Fruit fly (Drosophila melanogaster) whole organism, embryonic: ENCODE data around the gene CG32388.
A peak's percentile ranks its signal among the peaks of the same experiment; 100 is the strongest.

ENCODE experiments used
- Bteb2 ChIP-seq: fragments of 200-800 bp; sonication (Bioruptor generic); optimal IDR thresholded peaks from 2 replicates; lab custom pipeline; 2016; ENCODE audit warnings: missing biosample characterization, missing genetic modification characterization
- CG11560 ChIP-seq: fragments of 200-800 bp; sonication (Bioruptor generic); IDR thresholded peaks from 3 replicates; pipeline ENCODE4 v1.3.6; 2022; ENCODE audit warnings: missing biosample characterization, missing genetic modification characterization
- CG12299 ChIP-seq: fragments of 200-800 bp; sonication (Bioruptor generic); optimal IDR thresholded peaks from 2 replicates; lab custom pipeline; 2018; ENCODE audit warnings: missing biosample characterization, mild to moderate bottlenecking, missing genetic modification characterization
- CG14441 ChIP-seq: fragments of 200-800 bp; sonication (Bioruptor generic); IDR thresholded peaks from 2 replicates; pipeline ENCODE4 v1.3.6; 2022; ENCODE audit warnings: missing biosample characterization, missing genetic modification characterization
- CG14860 ChIP-seq: fragments of 200-800 bp; sonication (Bioruptor generic); IDR thresholded peaks from 3 replicates; pipeline ENCODE4 v1.3.6; 2022; ENCODE audit warnings: missing biosample characterization, missing genetic modification characterization; ENCODE audit not compliant: partially characterized antibody
- CG17829 ChIP-seq: fragments of 200-800 bp; optimal IDR thresholded peaks from 2 replicates; lab custom pipeline; 2019; ENCODE audit warnings: missing biosample characterization, mild to moderate bottlenecking, missing genetic modification characterization, moderate library complexity
- CG17912 ChIP-seq: fragments of 200-800 bp; sonication (Bioruptor generic); optimal IDR thresholded peaks from 2 replicates; lab custom pipeline; 2018; ENCODE audit warnings: missing biosample characterization, mild to moderate bottlenecking, missing genetic modification characterization
- CG18619 ChIP-seq: fragments of 200-800 bp; sonication (Bioruptor generic); optimal IDR thresholded peaks from 3 replicates; lab custom pipeline; 2017; ENCODE audit warnings: missing biosample characterization, mild to moderate bottlenecking, missing genetic modification characterization
- CG32767 ChIP-seq: fragments of 200-800 bp; sonication (Bioruptor generic); IDR thresholded peaks from 2 replicates; pipeline ENCODE4 v1.3.6; 2022; ENCODE audit warnings: missing biosample characterization, missing genetic modification characterization
- CG34376 ChIP-seq: fragments of 200-800 bp; sonication (Bioruptor generic); optimal IDR thresholded peaks from 2 replicates; lab custom pipeline; 2018; ENCODE audit warnings: missing biosample characterization, mild to moderate bottlenecking, missing genetic modification characterization
- CG4707 ChIP-seq: fragments of 200-800 bp; sonication (Bioruptor generic); optimal IDR thresholded peaks from 2 replicates; lab custom pipeline; 2018; ENCODE audit warnings: missing biosample characterization, mild to moderate bottlenecking, missing genetic modification characterization, moderate library complexity
- CG5953 ChIP-seq: fragments of 200-800 bp; sonication (Bioruptor generic); IDR thresholded peaks from 2 replicates; pipeline ENCODE4 v1.3.6; 2022; ENCODE audit warnings: missing biosample characterization, missing genetic modification characterization
- CG7357 ChIP-seq: fragments of 200-800 bp; sonication (Bioruptor generic); IDR thresholded peaks from 3 replicates; pipeline ENCODE4 v1.3.6; 2022; ENCODE audit warnings: missing biosample characterization, missing genetic modification characterization
- CG7372 ChIP-seq: fragments of 200-800 bp; sonication (Bioruptor generic); IDR thresholded peaks from 2 replicates; pipeline ENCODE4 v1.3.6; 2022; ENCODE audit warnings: missing biosample characterization, missing genetic modification characterization
- CG9609 ChIP-seq: fragments of 200-800 bp; sonication (Bioruptor generic); optimal IDR thresholded peaks from 3 replicates; lab custom pipeline; 2016; ENCODE audit warnings: missing biosample characterization, missing genetic modification characterization
- CG9932 ChIP-seq: fragments of 200-800 bp; sonication (Bioruptor generic); IDR thresholded peaks from 2 replicates; pipeline ENCODE4 v1.3.6; 2022; ENCODE audit warnings: missing biosample characterization, missing genetic modification characterization
- D19B ChIP-seq: fragments of 200-800 bp; sonication (Bioruptor generic); optimal IDR thresholded peaks from 2 replicates; lab custom pipeline; 2017; ENCODE audit warnings: missing biosample characterization, mild to moderate bottlenecking, missing genetic modification characterization
- Fer2 ChIP-seq: fragments of 200-800 bp; sonication (Bioruptor generic); optimal IDR thresholded peaks from 2 replicates; lab custom pipeline; 2018; ENCODE audit warnings: missing biosample characterization, mild to moderate bottlenecking, missing genetic modification characterization, moderate library complexity
- GATAe ChIP-seq: fragments of 200-800 bp; sonication (Bioruptor generic); conservative IDR thresholded peaks from 2 replicates; pipeline ENCODE4 v1.3.6; 2022; ENCODE audit warnings: missing biosample characterization, missing genetic modification characterization
- HLH3B ChIP-seq: fragments of 200-800 bp; sonication (Bioruptor generic); IDR thresholded peaks from 2 replicates; pipeline ENCODE4 v1.3.6; 2022; ENCODE audit warnings: missing biosample characterization, missing genetic modification characterization
- Hr51 ChIP-seq, 2 experiments: fragments of 200-800 bp; sonication (Bioruptor generic); optimal IDR thresholded peaks; 2 replicates in 1 of 2; 3 replicates in 1 of 2; lab custom pipeline; 2016 to 2018; ENCODE audit warnings: missing biosample characterization in 2 of 2, missing genetic modification characterization in 2 of 2, mild to moderate bottlenecking in 1 of 2, moderate library complexity in 1 of 2
- MBD-R2 ChIP-seq: fragments of 200-800 bp; sonication (Bioruptor generic); IDR thresholded peaks from 2 replicates; pipeline ENCODE4 v1.3.6; 2022; ENCODE audit warnings: missing biosample characterization, missing genetic modification characterization
- Med ChIP-seq: fragments of 200-800 bp; sonication (Bioruptor generic); peaks from one replicate; lab custom pipeline; 2016; ENCODE audit warnings: missing biosample characterization, missing genetic modification characterization, mild to moderate bottlenecking, inconsistent platforms, moderate library complexity
- Nf-YC ChIP-seq: fragments of 200-800 bp; optimal IDR thresholded peaks from 3 replicates; lab custom pipeline; 2019; ENCODE audit warnings: missing biosample characterization, mild to moderate bottlenecking, missing genetic modification characterization, moderate library complexity
- Pdp1 ChIP-seq, 2 experiments: fragments of 200-800 bp; sonication (Bioruptor generic); optimal IDR thresholded peaks; 3 replicates each; lab custom pipeline; 2016; ENCODE audit warnings: missing biosample characterization in 2 of 2, missing genetic modification characterization in 2 of 2, mild to moderate bottlenecking in 1 of 2, moderate library complexity in 1 of 2
- Poxn ChIP-seq: fragments of 200-800 bp; sonication (Bioruptor generic); IDR thresholded peaks from 2 replicates; pipeline ENCODE4 v1.3.6; 2022; ENCODE audit warnings: missing biosample characterization, missing genetic modification characterization
- ac ChIP-seq: fragments of 200-800 bp; sonication (Bioruptor generic); optimal IDR thresholded peaks from 3 replicates; lab custom pipeline; 2017; ENCODE audit warnings: missing biosample characterization, mild to moderate bottlenecking, missing genetic modification characterization
- ase ChIP-seq: fragments of 200-800 bp; sonication (Bioruptor generic); IDR thresholded peaks from 3 replicates; pipeline ENCODE4 v1.3.6; 2022; ENCODE audit warnings: missing biosample characterization, missing genetic modification characterization
- bowl ChIP-seq: fragments of 200-800 bp; sonication (Bioruptor generic); IDR thresholded peaks from 2 replicates; pipeline ENCODE4 v1.3.6; 2022; ENCODE audit warnings: missing biosample characterization, missing genetic modification characterization
- cas ChIP-seq: fragments of 200-800 bp; sonication (Bioruptor generic); IDR thresholded peaks from 2 replicates; pipeline ENCODE4 v1.3.6; 2022; ENCODE audit warnings: missing biosample characterization, missing genetic modification characterization
- caup ChIP-seq: fragments of 200-800 bp; sonication (Bioruptor generic); optimal IDR thresholded peaks from 3 replicates; lab custom pipeline; 2017; ENCODE audit warnings: missing biosample characterization, mild to moderate bottlenecking, missing genetic modification characterization, moderate library complexity; ENCODE audit not compliant: severe bottlenecking
- crc ChIP-seq: fragments of 200-800 bp; sonication (Bioruptor generic); optimal IDR thresholded peaks from 2 replicates; lab custom pipeline; 2016; ENCODE audit warnings: missing biosample characterization, missing genetic modification characterization
- crol ChIP-seq: fragments of 200-800 bp; sonication (Bioruptor generic); IDR thresholded peaks from 2 replicates; pipeline ENCODE4 v1.3.6; 2022; ENCODE audit warnings: missing biosample characterization, missing genetic modification characterization
- cwo ChIP-seq: fragments of 200-800 bp; sonication (Bioruptor generic); optimal IDR thresholded peaks from 3 replicates; lab custom pipeline; 2017; ENCODE audit warnings: missing biosample characterization, missing genetic modification characterization, mild to moderate bottlenecking, moderate library complexity, missing genetic modification reagents
- dm ChIP-seq: fragments of 200-800 bp; sonication (Bioruptor generic); optimal IDR thresholded peaks from 3 replicates; lab custom pipeline; 2016; ENCODE audit warnings: missing biosample characterization, missing genetic modification characterization
- exex ChIP-seq: fragments of 200-800 bp; sonication (Bioruptor generic); optimal IDR thresholded peaks from 4 replicates; lab custom pipeline; 2018; ENCODE audit warnings: missing biosample characterization, mild to moderate bottlenecking, missing genetic modification characterization, moderate library complexity
- klu ChIP-seq: fragments of 200-800 bp; sonication (Bioruptor generic); IDR thresholded peaks from 2 replicates; pipeline ENCODE4 v1.3.6; 2022; ENCODE audit warnings: missing biosample characterization, missing genetic modification characterization
- mirr ChIP-seq: fragments of 200-800 bp; sonication (Bioruptor generic); optimal IDR thresholded peaks from 3 replicates; lab custom pipeline; 2018; ENCODE audit warnings: missing biosample characterization, mild to moderate bottlenecking, missing genetic modification characterization
- otp ChIP-seq: fragments of 200-800 bp; sonication (Bioruptor generic); IDR thresholded peaks from 3 replicates; pipeline ENCODE4, ENCODE4 v1.3.6; 2022; ENCODE audit warnings: missing biosample characterization, missing genetic modification characterization
- repo ChIP-seq: fragments of 200-800 bp; sonication (Bioruptor generic); optimal IDR thresholded peaks from 2 replicates; lab custom pipeline; 2016; ENCODE audit warnings: missing biosample characterization, missing genetic modification characterization
- rib ChIP-seq: fragments of 200-800 bp; sonication (Bioruptor generic); IDR thresholded peaks from 2 replicates; pipeline ENCODE4 v1.3.6; 2022; ENCODE audit warnings: missing biosample characterization, missing genetic modification characterization
- sc ChIP-seq, 3 experiments: fragments of >200 bp in 2 of 3; fragments of 200-800 bp in 1 of 3; sonication (Bioruptor generic) in 1 of 3; optimal IDR thresholded peaks; 2 replicates in 2 of 3; 3 replicates in 1 of 3; lab custom pipeline; 2017; ENCODE audit warnings: mild to moderate bottlenecking in 1 of 3, missing biosample characterization in 1 of 3, missing genetic modification characterization in 1 of 3, missing genetic modification reagents in 1 of 3
- sens ChIP-seq: fragments of 200-800 bp; sonication (Bioruptor generic); peaks from one replicate; lab custom pipeline; 2016; ENCODE audit warnings: missing biosample characterization, missing genetic modification characterization
- so ChIP-seq: fragments of 200-800 bp; sonication (Bioruptor generic); IDR thresholded peaks from 3 replicates; pipeline ENCODE4 v1.3.6; 2022; ENCODE audit warnings: missing biosample characterization, missing genetic modification characterization
- sug ChIP-seq: fragments of 200-800 bp; optimal IDR thresholded peaks from 2 replicates; lab custom pipeline; 2019; ENCODE audit warnings: missing biosample characterization, mild to moderate bottlenecking, missing genetic modification characterization, moderate library complexity
- yki ChIP-seq: fragments of >200 bp; optimal IDR thresholded peaks from 3 replicates; lab custom pipeline; 2018
- zf30C ChIP-seq: fragments of 200-800 bp; sonication (Bioruptor generic); optimal IDR thresholded peaks from 3 replicates; lab custom pipeline; 2018; ENCODE audit warnings: missing biosample characterization, mild to moderate bottlenecking, missing genetic modification characterization

Gene CG32388

DNA sequence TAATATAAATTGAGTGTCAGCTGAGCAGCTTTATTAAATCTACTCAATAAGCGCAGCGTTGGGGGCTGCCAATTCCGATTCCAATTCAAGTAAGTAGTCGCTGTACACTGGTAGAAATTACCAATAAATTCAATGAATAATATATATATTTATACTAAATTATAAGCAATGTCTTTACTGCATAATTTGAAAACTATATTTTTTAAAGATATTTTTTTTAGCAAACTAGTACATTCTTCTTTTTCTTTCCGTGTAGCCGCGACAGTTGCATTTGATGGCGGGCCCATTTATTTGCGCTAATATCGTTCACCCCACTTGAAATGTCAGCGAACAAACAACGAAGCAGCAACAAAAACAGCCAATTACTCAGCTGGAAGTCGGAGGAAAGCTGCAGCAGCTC lies 7.0 kb downstream of the CG32388 start (continued):
- TF ChIP-seq zf30C (GFP tag; lab: Kevin White, UChicago), result peak; percentile 36
- TF ChIP-seq ase (GFP tag; lab: Robert Waterston, UW), result no peak
- peak; percentile 43 for TF ChIP-seq cwo (GFP tag; lab: Kevin White, UChicago)
- no peak for TF ChIP-seq Bteb2 (GFP tag; lab: Kevin White, UChicago)
- peak; percentile 74; the same call in 2 of the 3 replicates for TF ChIP-seq so (GFP tag; lab: Robert Waterston, UW)
- TF ChIP-seq dm (GFP tag; lab: Kevin White, UChicago), result no peak
- TF ChIP-seq CG11560 (tag; lab: Robert Waterston, UW), result no peak
- TF ChIP-seq sc (optimal IDR thresholded peaks at IDR 0.05; lab: Kevin White, UChicago), result no peak
- TF ChIP-seq sc (GFP tag; optimal IDR thresholded peaks at IDR 0.05; lab: Kevin White, UChicago), result peak; percentile 46
- 0 out of 2 replicates have a peak, but pooled peaks have one; percentile 6 for TF ChIP-seq Poxn (GFP tag; lab: Robert Waterston, UW)
- peak; percentile 32 for TF ChIP-seq CG18619 (GFP tag; lab: Kevin White, UChicago)
- no peak for TF ChIP-seq CG9609 (GFP tag; lab: Kevin White, UChicago)
- no peak for TF ChIP-seq bowl (GFP tag; lab: Robert Waterston, UW)
- TF ChIP-seq klu (GFP tag; lab: Robert Waterston, UW), result no peak
- TF ChIP-seq MBD-R2 (GFP tag; lab: Robert Waterston, UW), result peak; percentile 46; the same call in 1 of the 2 replicates
- no peak for TF ChIP-seq crc (GFP tag; lab: Kevin White, UChicago)
- TF ChIP-seq caup (GFP tag; lab: Kevin White, UChicago), result peak; percentile 44
- no peak for TF ChIP-seq Nf-YC (tag; lab: Kevin White, UChicago)
- no peak for TF ChIP-seq CG14860
- TF ChIP-seq cas (GFP tag; lab: Robert Waterston, UW), result 0 out of 2 replicates have a peak, but pooled peaks have one; percentile 7
- TF ChIP-seq CG17829 (tag; lab: Kevin White, UChicago), result peak; percentile 55
- TF ChIP-seq CG9932, result no peak
- peak; percentile 46; the same call in 1 of the 2 replicates for TF ChIP-seq CG14441 (GFP tag; lab: Robert Waterston, UW)
- no peak for TF ChIP-seq Fer2 (tag; lab: Kevin White, UChicago)
- TF ChIP-seq yki, result no peak
- TF ChIP-seq, all 482 proteins: peak for 198

DNA sequence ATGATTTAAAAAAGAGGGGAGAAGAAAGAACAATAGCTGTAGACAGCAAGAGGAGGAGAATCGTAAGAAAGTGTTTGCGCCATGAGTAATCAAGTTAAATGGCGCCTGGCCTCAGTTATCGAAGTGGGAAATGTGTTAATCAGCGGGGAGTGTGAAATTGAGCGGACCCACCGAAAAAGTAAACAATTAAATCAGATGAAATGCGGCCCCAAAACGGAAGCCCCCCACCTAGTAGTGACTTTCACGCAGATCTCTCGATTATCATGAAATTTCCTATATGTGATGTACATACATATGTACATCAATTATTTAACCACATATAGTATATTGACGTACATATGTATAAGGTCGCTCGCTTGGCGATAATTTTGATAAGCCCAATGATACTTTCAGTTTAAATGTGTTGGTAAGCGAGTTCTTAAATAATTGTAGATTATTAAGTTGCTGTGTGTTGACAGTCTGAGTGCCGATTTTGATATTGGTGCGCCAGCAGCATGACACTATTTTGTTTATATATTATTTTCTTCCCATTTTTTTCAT lies 7.7 kb downstream of the CG32388 start:
- TF ChIP-seq Hr51 (GFP tag; optimal IDR thresholded peaks at IDR 0.05; lab: Kevin White, UChicago) (no peak), sens (GFP tag; lab: Kevin White, UChicago) (peak; percentile 71), Pdp1 (GFP tag; optimal IDR thresholded peaks at IDR 0.05; lab: Kevin White, UChicago) (peak in 1 of 2 experiments; percentile 2), D19B (GFP tag; lab: Kevin White, UChicago) (no peak), Med (peak; percentile 55), CG4707 (no peak), exex (tag; lab: Kevin White, UChicago) (peak; percentile 47), CG7357 (GFP tag; lab: Robert Waterston, UW) (no peak), repo (no peak), CG7372 (GFP tag; lab: Robert Waterston, UW) (no peak), bowl (GFP tag; lab: Robert Waterston, UW) (no peak), CG17912 (no peak), crol (GFP tag; lab: Robert Waterston, UW) (peak; percentile 40; the same call in 1 of the 2 replicates), otp (GFP tag; lab: Robert Waterston, UW) (peak; percentile 61; the same call in 1 of the 3 replicates), HLH3B (no peak), CG12299 (no peak), sug (tag; lab: Kevin White, UChicago) (peak; percentile 73), ac (no peak), CG34376 (GFP tag; lab: Kevin White, UChicago) (peak; percentile 45), rib (GFP tag; lab: Robert Waterston, UW) (no peak), mirr (peak; percentile 7), GATAe (GFP tag; lab: Robert Waterston, UW) (0 out of 2 replicates have a peak, but pooled peaks have one; percentile 26), CG5953 (GFP tag; lab: Robert Waterston, UW) (no peak), CG32767 (GFP tag; lab: Robert Waterston, UW) (no peak)
